Fruit fly (Drosophila melanogaster) whole organism: ENCODE results near the gene PAPLA1.

Source experiments
- CG8478 ChIP-seq: fragments of >200 bp; optimal IDR thresholded peaks from 2 replicates; lab custom pipeline; 2018; ENCODE audit warnings: inconsistent platforms
- psq ChIP-seq: fragments of >200 bp; optimal IDR thresholded peaks from 2 replicates; lab custom pipeline; 2017

dm6 chr2L:8143947-8144346 lies 15.5 kb downstream of the PAPLA1 start, which contains the start of gene CG42762:
- no peak for TF ChIP-seq CG8478 (lab: Kevin White, UChicago)
- no peak for TF ChIP-seq psq (lab: Kevin White, UChicago)
